Fruit fly (Drosophila melanogaster) whole organism, prepupa: ENCODE measurements around the gene Rtel1.

Experiments
- CG3919 ChIP-seq: fragments of 200-800 bp; sonication (Bioruptor generic); optimal IDR thresholded peaks from 3 replicates; lab custom pipeline; 2016; ENCODE audit warnings: missing biosample characterization, missing genetic modification characterization
- CG8319 ChIP-seq: fragments of 200-800 bp; sonication (Bioruptor generic); optimal IDR thresholded peaks from 3 replicates; lab custom pipeline; 2016; ENCODE audit warnings: missing biosample characterization, missing genetic modification characterization
- Eip75B ChIP-seq: fragments of 200-800 bp; sonication (Bioruptor generic); optimal IDR thresholded peaks from 3 replicates; lab custom pipeline; 2016; ENCODE audit warnings: missing biosample characterization, missing genetic modification characterization
- Hr39 ChIP-seq: fragments of 200-800 bp; sonication (Bioruptor generic); optimal IDR thresholded peaks from 2 replicates; lab custom pipeline; 2016; ENCODE audit warnings: missing biosample characterization, missing genetic modification characterization
- OdsH ChIP-seq: fragments of 200-800 bp; sonication (Bioruptor generic); optimal IDR thresholded peaks from 3 replicates; lab custom pipeline; 2016; ENCODE audit warnings: missing biosample characterization, missing genetic modification characterization
- fd85E ChIP-seq: fragments of 200-800 bp; sonication (Bioruptor generic); optimal IDR thresholded peaks from 3 replicates; lab custom pipeline; 2016; ENCODE audit warnings: missing biosample characterization, missing genetic modification characterization
- pdm3 ChIP-seq: fragments of 200-800 bp; sonication (Bioruptor generic); optimal IDR thresholded peaks from 3 replicates; lab custom pipeline; 2016; ENCODE audit warnings: missing biosample characterization, missing genetic modification characterization

DNA sequence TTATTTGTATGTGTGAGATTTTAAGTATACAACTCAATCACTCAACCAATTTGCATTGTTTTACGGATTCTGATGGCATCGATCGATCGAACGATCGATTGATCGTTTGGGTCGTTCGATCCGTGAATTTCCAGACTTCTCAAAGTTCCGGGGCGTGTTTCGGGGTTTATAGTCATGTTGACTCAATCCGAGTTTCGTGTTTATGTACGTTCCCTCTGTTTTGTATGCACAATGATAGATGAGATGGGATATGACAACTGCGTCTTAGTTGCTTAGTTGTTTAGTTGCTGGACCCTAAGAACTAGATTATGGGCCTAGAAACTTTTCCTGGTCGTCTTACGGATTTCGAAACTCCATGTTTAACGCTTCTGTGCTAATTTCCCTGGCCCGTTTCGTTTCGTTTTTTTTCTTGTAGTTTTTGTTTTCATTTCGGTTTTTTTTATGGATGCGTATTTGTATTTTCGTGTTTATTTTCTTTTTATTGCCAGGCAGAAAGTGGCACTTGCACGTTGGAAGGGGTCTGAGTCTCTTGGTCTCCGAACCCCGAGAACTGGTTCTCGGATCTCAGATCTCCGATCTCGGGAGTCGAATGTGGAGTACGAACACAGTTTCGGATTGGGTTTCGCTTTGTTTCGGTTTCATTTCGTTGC is 21.2 kb downstream of the Rtel1 start:
- TF ChIP-seq OdsH (GFP tag; lab: Kevin White, UChicago) = no peak
- TF ChIP-seq pdm3 (GFP tag; lab: Kevin White, UChicago) = no peak
- TF ChIP-seq CG3919 (GFP tag; lab: Kevin White, UChicago) = no peak
- TF ChIP-seq Hr39 (GFP tag; lab: Kevin White, UChicago) = no peak
- no peak for TF ChIP-seq CG8319 (GFP tag; lab: Kevin White, UChicago)
- TF ChIP-seq Eip75B (GFP tag; lab: Kevin White, UChicago) = peak; percentile 24
- no peak for TF ChIP-seq fd85E
